Worm (Caenorhabditis elegans) whole organism, L4 larva: Measurements from ENCODE around the gene srh-169.

Experiments
- R02D3.7 ChIP-seq: fragments of 150-350 bp; sonication (generic microtip); optimal IDR thresholded peaks from 3 replicates; lab custom pipeline; 2014; ENCODE audit warnings: missing biosample characterization, missing genetic modification characterization
- aly-2 ChIP-seq: sonication (generic microtip); optimal IDR thresholded peaks from 2 replicates; lab custom pipeline; 2018; ENCODE audit warnings: missing biosample characterization, missing genetic modification characterization
- dmd-6 ChIP-seq: fragments of 200-800 bp; sonication (Bioruptor generic); IDR thresholded peaks from 2 replicates; pipeline ENCODE4 v1.3.6; 2022; ENCODE audit warnings: missing genetic modification reagents, missing genetic modification characterization, missing compliant biosample characterization
- egl-43 ChIP-seq: fragments of 200-800 bp; sonication (Bioruptor generic); IDR thresholded peaks from 2 replicates; pipeline ENCODE4 v1.3.6; 2022; ENCODE audit warnings: missing genetic modification reagents, missing genetic modification characterization, missing compliant biosample characterization
- fos-1 ChIP-seq: fragments of 150-350 bp; optimal IDR thresholded peaks from 2 replicates; lab custom pipeline; 2014; ENCODE audit warnings: missing biosample characterization, missing genetic modification characterization
- jun-1 ChIP-seq: fragments of 150-350 bp; optimal IDR thresholded peaks from 2 replicates; lab custom pipeline; 2014; ENCODE audit warnings: missing biosample characterization, missing genetic modification reagents, missing genetic modification characterization
- lir-3 ChIP-seq: sonication (generic microtip); optimal IDR thresholded peaks from 2 replicates; lab custom pipeline; 2016; ENCODE audit warnings: mild to moderate bottlenecking, missing genetic modification characterization, missing compliant biosample characterization
- lsy-2 ChIP-seq, 2 experiments: fragments of 150-350 bp in 1 of 2; sonication (generic microtip) in 1 of 2; optimal IDR thresholded peaks; 2 replicates each; lab custom pipeline; 2014 to 2017; ENCODE audit warnings: missing biosample characterization in 2 of 2, missing genetic modification characterization in 2 of 2
- mdl-1 ChIP-seq, 2 experiments: fragments of 150-350 bp in 1 of 2; sonication (generic microtip) in 1 of 2; optimal IDR thresholded peaks; 2 replicates each; lab custom pipeline; 2014 to 2017; ENCODE audit warnings: missing biosample characterization in 2 of 2, missing genetic modification characterization in 2 of 2
- nhr-76 ChIP-seq: fragments of 150-350 bp; optimal IDR thresholded peaks from 2 replicates; lab custom pipeline; 2014; ENCODE audit warnings: missing biosample characterization, missing genetic modification characterization
- pha-4 ChIP-seq, 2 experiments: fragments of 150-350 bp in 1 of 2; fragments of 200-800 bp in 1 of 2; sonication (Bioruptor generic) in 1 of 2; IDR thresholded peaks in 1 of 2; optimal IDR thresholded peaks in 1 of 2; 2 replicates each; pipeline versions ENCODE4 v1.3.6 to Lab custom; 2014 to 2022; ENCODE audit warnings: missing genetic modification characterization in 2 of 2, missing genetic modification reagents in 2 of 2, missing biosample characterization in 1 of 2, missing compliant biosample characterization in 1 of 2
- pqm-1 ChIP-seq: sonication (generic microtip); optimal IDR thresholded peaks from 2 replicates; lab custom pipeline; 2017; ENCODE audit warnings: missing biosample characterization, missing genetic modification characterization
- unc-39 ChIP-seq: sonication (generic microtip); optimal IDR thresholded peaks from 2 replicates; lab custom pipeline; 2017; ENCODE audit warnings: missing biosample characterization, missing genetic modification characterization
- zag-1 ChIP-seq: fragments of 150-350 bp; optimal IDR thresholded peaks from 2 replicates; lab custom pipeline; 2014; ENCODE audit warnings: missing biosample characterization, missing genetic modification characterization

DNA sequence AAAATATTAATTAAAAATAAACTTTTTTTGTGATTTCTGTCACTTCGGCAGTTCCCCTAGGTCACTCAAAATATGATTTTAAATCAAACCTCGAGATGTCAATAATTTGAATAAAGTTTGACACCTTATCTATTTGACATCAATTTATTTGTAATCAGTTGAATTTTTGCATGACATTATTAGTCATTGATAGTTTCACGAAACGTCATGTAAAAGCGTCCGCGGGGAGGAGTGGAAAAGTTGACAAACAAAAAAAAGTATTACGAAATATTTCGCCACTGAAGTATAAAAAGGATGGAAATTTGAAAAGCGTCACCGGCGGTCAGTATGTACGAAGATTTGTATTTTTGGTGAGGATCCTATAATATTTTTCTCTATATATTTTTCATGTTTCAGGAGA lies 22.9 kb upstream of the srh-169 start, which contains the start of gene K09D9.1:
- no peak for TF ChIP-seq jun-1 (tag; lab: Kevin White, UChicago)
- TF ChIP-seq aly-2 (tag; lab: Kevin White, UChicago), result no peak
- TF ChIP-seq dmd-6 (GFP tag; lab: Robert Waterston, UW), result peak; percentile 97
- TF ChIP-seq pqm-1, result peak; percentile 75
- TF ChIP-seq pha-4 (GFP tag; IDR thresholded peaks at IDR 0.05; lab: Robert Waterston, UW), result peak; percentile 38; the same call in 1 of the 2 replicates
- peak; percentile 29 for TF ChIP-seq pha-4 (tag; optimal IDR thresholded peaks at IDR 0.05; lab: Kevin White, UChicago)
- no peak for TF ChIP-seq fos-1 (tag; lab: Kevin White, UChicago)
- no peak for TF ChIP-seq lsy-2 (tag; optimal IDR thresholded peaks at IDR 0.05; lab: Kevin White, UChicago)
- TF ChIP-seq R02D3.7 (tag; lab: Kevin White, UChicago), result no peak
- no peak for TF ChIP-seq unc-39 (tag; lab: Kevin White, UChicago)
- TF ChIP-seq zag-1 (tag; lab: Kevin White, UChicago), result no peak
- TF ChIP-seq mdl-1 (tag; optimal IDR thresholded peaks at IDR 0.05; lab: Kevin White, UChicago), result no peak
- no peak for TF ChIP-seq egl-43
- TF ChIP-seq nhr-76 (tag; lab: Kevin White, UChicago), result no peak
- TF ChIP-seq lir-3 (tag; lab: Kevin White, UChicago), result no peak
